Fruit fly (Drosophila melanogaster): ENCODE results near the gene CNPYb.

CNPYb gene

DNA sequence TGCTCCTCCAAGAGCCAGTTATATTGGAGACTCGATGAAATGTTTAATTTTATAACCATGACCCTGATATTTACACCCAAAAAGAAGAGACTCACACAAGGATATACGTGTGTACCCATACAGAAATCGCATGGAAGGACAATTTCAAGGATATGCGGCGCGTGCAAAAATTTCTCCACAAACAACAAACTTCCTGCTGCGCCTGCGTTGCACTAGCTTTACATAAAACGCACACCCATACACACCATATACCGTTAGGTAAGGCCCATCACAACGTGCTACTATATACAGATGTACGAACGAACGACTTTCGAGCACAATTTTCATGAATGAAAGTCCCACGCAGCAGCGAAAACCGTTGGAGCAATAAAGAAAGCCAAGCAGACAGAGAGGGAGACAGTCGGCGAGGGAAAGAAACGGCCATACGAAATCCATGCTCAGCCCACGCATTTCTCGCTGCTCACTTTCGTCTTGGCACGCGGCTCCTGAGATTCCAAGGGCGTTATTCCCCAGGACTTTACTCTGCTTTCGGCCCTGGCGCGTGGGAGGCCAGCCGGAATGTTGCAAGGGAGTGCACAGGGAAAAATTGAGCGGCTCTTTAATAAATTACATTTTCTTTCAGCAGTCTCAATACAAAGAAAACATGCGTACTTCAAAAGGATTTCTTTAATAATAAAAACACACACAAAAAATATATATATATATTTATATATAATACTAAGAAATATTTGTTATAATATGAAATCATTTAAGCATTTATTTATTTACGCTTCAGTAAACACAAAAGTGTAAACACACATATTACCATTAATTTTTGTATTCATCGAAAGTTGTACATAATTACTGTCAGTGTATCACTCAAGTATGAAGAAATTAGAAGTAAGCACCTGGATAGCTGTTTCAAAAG lies 8.4 kb downstream of the CNPYb start (continued):
- TF ChIP-seq CG10669 (GFP tag; optimal IDR thresholded peaks at IDR 0.05) (no peak), Sox15 (GFP tag; optimal IDR thresholded peaks at IDR 0.05) (no peak), cyc (GFP tag; optimal IDR thresholded peaks at IDR 0.05) (peak; percentile 19), Hr39 (GFP tag; optimal IDR thresholded peaks at IDR 0.05) (no peak), eg (GFP tag; IDR thresholded peaks at IDR 0.05) (peak; percentile 37; the same call in 1 of the 3 replicates), CG11762 (GFP tag; optimal IDR thresholded peaks at IDR 0.05; ENCODE audit: insufficient read depth) (no peak), dsx (GFP tag; optimal IDR thresholded peaks at IDR 0.05; ENCODE audit: poor library complexity, severe bottlenecking) (peak; percentile 11), achi (GFP tag; optimal IDR thresholded peaks at IDR 0.05) (peak; percentile 23), Gug (GFP tag; IDR thresholded peaks at IDR 0.05) (no peak), Blimp-1 (GFP tag; optimal IDR thresholded peaks at IDR 0.05) (peak; percentile 9), net (GFP tag; optimal IDR thresholded peaks at IDR 0.05) (no peak), CG3032 (tag; optimal IDR thresholded peaks at IDR 0.05) (peak; percentile 34), CG15336 (GFP tag; IDR thresholded peaks at IDR 0.05) (peak; percentile 40; the same call in 1 of the 2 replicates), CG4318 (GFP tag; optimal IDR thresholded peaks at IDR 0.05) (no peak), svp (GFP tag) (peak; percentile 40), acj6 (GFP tag; optimal IDR thresholded peaks at IDR 0.05) (peak; percentile 33), pdm3 (GFP tag; optimal IDR thresholded peaks at IDR 0.05) (no peak), Sox14 (GFP tag; optimal IDR thresholded peaks at IDR 0.05) (no peak), Hr4 (GFP tag; optimal IDR thresholded peaks at IDR 0.05) (no peak), CG11294 (GFP tag; IDR thresholded peaks at IDR 0.05) (no peak; the same call in 1 of the 2 replicates), OdsH (GFP tag; optimal IDR thresholded peaks at IDR 0.05) (peak; percentile 19), CG9139 (GFP tag; optimal IDR thresholded peaks at IDR 0.05) (no peak), CG6276 (GFP tag; optimal IDR thresholded peaks at IDR 0.05) (no peak), fd59A (GFP tag; optimal IDR thresholded peaks at IDR 0.05) (no peak), CG6792 (GFP tag; optimal IDR thresholded peaks at IDR 0.05) (peak; percentile 23), dac (GFP tag; optimal IDR thresholded peaks at IDR 0.05) (no peak), Met (GFP tag; optimal IDR thresholded peaks at IDR 0.05) (no peak), CG1621 (tag; optimal IDR thresholded peaks at IDR 0.05) (no peak), Ets21C (GFP tag; optimal IDR thresholded peaks at IDR 0.05) (no peak)

DNA sequence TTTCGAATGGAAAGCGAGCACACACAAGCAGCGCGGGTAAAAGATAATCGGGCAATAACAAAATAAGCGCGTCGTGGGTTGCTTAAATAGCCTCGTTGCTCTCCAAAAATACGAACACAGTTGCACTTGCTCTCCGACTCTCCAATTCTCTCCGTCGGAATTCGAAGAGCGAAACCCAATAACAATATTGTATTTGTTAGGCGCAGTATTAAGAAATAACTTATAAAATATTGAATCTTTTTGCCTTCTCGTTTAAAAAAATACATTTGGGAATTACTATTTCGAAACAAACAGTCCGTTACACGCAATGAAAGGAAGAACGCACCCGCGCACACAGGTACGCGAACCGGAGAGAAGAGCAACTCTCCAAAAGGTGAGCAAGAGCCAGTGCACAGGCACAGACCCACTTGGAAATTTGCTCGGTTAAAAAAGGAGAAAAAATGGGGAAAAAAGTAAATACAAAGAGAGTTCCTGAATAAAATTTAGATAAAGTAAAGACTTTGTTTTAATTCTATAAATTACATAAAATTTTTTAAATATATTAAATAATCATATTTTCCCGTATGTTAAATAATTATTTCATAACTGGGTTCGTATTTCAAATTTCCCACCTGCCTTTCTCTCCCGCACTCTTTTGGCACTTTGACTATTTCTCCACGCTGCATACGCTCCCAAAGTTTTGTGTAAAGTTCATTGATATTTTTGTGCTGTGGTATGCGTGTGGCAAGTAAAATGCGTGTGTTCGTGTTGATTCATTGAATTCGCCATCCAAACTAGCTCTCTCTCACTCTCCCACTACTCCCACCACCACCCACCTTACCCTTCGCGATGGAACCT lies 9.4 kb downstream of the CNPYb start, which contains the start of gene Mkp3:
Gene Mkp3 (minus strand): TSS at position 63 of the 837 bp plus-strand sequence.
- TF ChIP-seq CG9139 (GFP tag; optimal IDR thresholded peaks at IDR 0.05) (peak; percentile 79), lz (GFP tag; optimal IDR thresholded peaks at IDR 0.05) (peak; percentile 63), svp (GFP tag) (peak; percentile 83), Ets96B (tag; optimal IDR thresholded peaks at IDR 0.05) (peak; percentile 91), CG8632 (GFP tag; optimal IDR thresholded peaks at IDR 0.05) (peak; percentile 85), CG3032 (tag; optimal IDR thresholded peaks at IDR 0.05) (peak; percentile 91), Eip93F (GFP tag; optimal IDR thresholded peaks at IDR 0.05) (peak; percentile 81), Ets21C (GFP tag; optimal IDR thresholded peaks at IDR 0.05) (peak; percentile 14), Hr38 (GFP tag; optimal IDR thresholded peaks at IDR 0.05) (no peak), CG11294 (GFP tag; IDR thresholded peaks at IDR 0.05) (peak; percentile 87), OdsH (GFP tag; optimal IDR thresholded peaks at IDR 0.05) (peak; percentile 88), Smox (GFP tag; optimal IDR thresholded peaks at IDR 0.05) (peak; percentile 59), spab (GFP tag; optimal IDR thresholded peaks at IDR 0.05) (peak; percentile 89), CG32006 (GFP tag; optimal IDR thresholded peaks at IDR 0.05) (peak; percentile 93), CG6276 (GFP tag; optimal IDR thresholded peaks at IDR 0.05) (peak; percentile 93), cyc (GFP tag; optimal IDR thresholded peaks at IDR 0.05) (peak; percentile 54), CG34406 (GFP tag; optimal IDR thresholded peaks at IDR 0.05) (peak; percentile 88), CG11762 (GFP tag; optimal IDR thresholded peaks at IDR 0.05; ENCODE audit: insufficient read depth) (peak; percentile 81), Lpt (GFP tag; optimal IDR thresholded peaks at IDR 0.05) (peak; percentile 86), CG10669 (GFP tag; optimal IDR thresholded peaks at IDR 0.05) (peak; percentile 82), fd85E (GFP tag; optimal IDR thresholded peaks at IDR 0.05) (peak; percentile 30), eg (GFP tag; IDR thresholded peaks at IDR 0.05) (peak; percentile 95), Eip78C (GFP tag) (peak; percentile 95), acj6 (GFP tag; optimal IDR thresholded peaks at IDR 0.05) (peak; percentile 87), Eip75B (GFP tag; optimal IDR thresholded peaks at IDR 0.05) (peak; percentile 63), topi (GFP tag; optimal IDR thresholded peaks at IDR 0.05) (peak; percentile 58), CG6854 (GFP tag; optimal IDR thresholded peaks at IDR 0.05) (peak; percentile 74), salr (GFP tag; optimal IDR thresholded peaks at IDR 0.05) (peak; percentile 66 to 82), CG7368 (GFP tag; optimal IDR thresholded peaks at IDR 0.05) (peak; percentile 64)

Measured in whole organism, prepupa.